Fruit fly (Drosophila melanogaster): ENCODE measurements around the gene CG7668.

DNA sequence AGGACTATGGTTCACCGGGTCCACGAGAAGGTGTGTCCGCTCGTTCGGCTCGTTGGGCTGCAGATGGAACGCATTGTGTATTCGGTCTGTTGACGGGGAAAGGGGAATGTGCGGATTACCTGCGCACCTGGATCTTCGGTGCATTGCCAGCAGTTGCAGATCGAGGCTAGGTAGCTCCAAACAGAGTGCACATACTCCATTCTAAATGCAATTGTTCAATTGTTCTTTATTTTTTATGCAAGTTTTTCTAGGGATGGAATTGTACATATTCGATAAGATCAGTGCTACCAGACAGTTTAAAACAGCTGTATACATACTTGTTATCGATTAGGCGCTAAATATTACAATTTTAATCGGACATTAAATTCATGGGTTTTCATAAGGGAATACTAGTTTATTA is 26.2 kb downstream of the CG7668 start, which contains the start of gene Lamtor1:
- TF ChIP-seq Hr39 (optimal IDR thresholded peaks at IDR 0.05) (no peak), Lpt (GFP tag; optimal IDR thresholded peaks at IDR 0.05) (no peak), CG4820 (GFP tag; optimal IDR thresholded peaks at IDR 0.05) (no peak), inv (GFP tag; IDR thresholded peaks at IDR 0.05; ENCODE audit: partially characterized antibody) (no peak), insv (GFP tag; optimal IDR thresholded peaks at IDR 0.05) (no peak), CG10959 (GFP tag; IDR thresholded peaks at IDR 0.05) (no peak), CG8478 (optimal IDR thresholded peaks at IDR 0.05) (no peak), fru (optimal IDR thresholded peaks at IDR 0.05) (no peak), CG2678 (tag; optimal IDR thresholded peaks at IDR 0.05) (no peak), en (GFP tag; optimal IDR thresholded peaks at IDR 0.05) (no peak), CG4730 (GFP tag; IDR thresholded peaks at IDR 0.05) (no peak), vnd (GFP tag; IDR thresholded peaks at IDR 0.05; ENCODE audit: partially characterized antibody) (0 out of 3 replicates have a peak, but pooled peaks have one; percentile 14), tap (tag; optimal IDR thresholded peaks at IDR 0.05) (no peak)
